Fruit fly (Drosophila melanogaster): Measurements from ENCODE around the gene CG32547.
A peak's percentile ranks its signal among the peaks of the same experiment; 100 is the strongest.

CG32547 gene

dm6 chrX:18483261-18484218 lies 4.3 kb upstream of the CG32547 start, which contains the start of gene Hayan (continued):
- TF ChIP-seq CG6854 (GFP tag; optimal IDR thresholded peaks at IDR 0.05) (peak; percentile 88), CG15336 (GFP tag; IDR thresholded peaks at IDR 0.05) (peak; percentile 33; the same call in 1 of the 2 replicates), CG6276 (GFP tag; optimal IDR thresholded peaks at IDR 0.05) (peak; percentile 51), CG3032 (tag; optimal IDR thresholded peaks at IDR 0.05) (peak; percentile 20), Met (GFP tag; optimal IDR thresholded peaks at IDR 0.05) (no peak), CG8119 (GFP tag; IDR thresholded peaks at IDR 0.05) (peak; percentile 41; the same call in 1 of the 3 replicates), Sox15 (GFP tag; optimal IDR thresholded peaks at IDR 0.05) (no peak), CG10631 (GFP tag; optimal IDR thresholded peaks at IDR 0.05) (no peak), CG10669 (GFP tag; optimal IDR thresholded peaks at IDR 0.05) (peak; percentile 16), Lpt (GFP tag; optimal IDR thresholded peaks at IDR 0.05) (peak; percentile 50), CG7368 (GFP tag; optimal IDR thresholded peaks at IDR 0.05) (no peak), Ets96B (tag; optimal IDR thresholded peaks at IDR 0.05) (peak; percentile 24), Hr38 (GFP tag; optimal IDR thresholded peaks at IDR 0.05) (no peak), Smox (GFP tag; optimal IDR thresholded peaks at IDR 0.05) (peak; percentile 17), ss (GFP tag; optimal IDR thresholded peaks at IDR 0.05) (peak; percentile 56 to 75)

- TF ChIP-seq achi (GFP tag; optimal IDR thresholded peaks at IDR 0.05) (no peak), Hr38 (GFP tag; optimal IDR thresholded peaks at IDR 0.05) (no peak), fd59A (GFP tag; optimal IDR thresholded peaks at IDR 0.05) (no peak), CG16779 (tag; optimal IDR thresholded peaks at IDR 0.05) (no peak), ss (GFP tag; optimal IDR thresholded peaks at IDR 0.05) (no peak), esn (GFP tag; optimal IDR thresholded peaks at IDR 0.05) (no peak), Smox (GFP tag; optimal IDR thresholded peaks at IDR 0.05) (no peak), CG6808 (GFP tag; optimal IDR thresholded peaks at IDR 0.05) (no peak)
These were observed 3.2 kb upstream of the CG32547 start for dm6 chrX:18482537-18482936.

- no peak for TF ChIP-seq dsx (GFP tag; optimal IDR thresholded peaks at IDR 0.05; ENCODE audit: poor library complexity, severe bottlenecking)
- no peak for TF ChIP-seq topi (GFP tag; optimal IDR thresholded peaks at IDR 0.05)
- no peak for TF ChIP-seq CG31627 (GFP tag; optimal IDR thresholded peaks at IDR 0.05)
- no peak for TF ChIP-seq Eip75B (GFP tag; optimal IDR thresholded peaks at IDR 0.05)
- TF ChIP-seq CG10669 (GFP tag; optimal IDR thresholded peaks at IDR 0.05): no peak
- TF ChIP-seq CG3919 (GFP tag; optimal IDR thresholded peaks at IDR 0.05): no peak
- no peak for TF ChIP-seq Lpt (GFP tag; optimal IDR thresholded peaks at IDR 0.05)
- TF ChIP-seq fkh (GFP tag; optimal IDR thresholded peaks at IDR 0.05): no peak
- no peak for TF ChIP-seq Sox102F (GFP tag; optimal IDR thresholded peaks at IDR 0.05)
- no peak for TF ChIP-seq CG8319 (GFP tag; optimal IDR thresholded peaks at IDR 0.05)
- no peak for TF ChIP-seq cyc (GFP tag; optimal IDR thresholded peaks at IDR 0.05)
- TF ChIP-seq CG6276 (GFP tag; optimal IDR thresholded peaks at IDR 0.05): no peak
- TF ChIP-seq CG8632 (GFP tag; optimal IDR thresholded peaks at IDR 0.05): no peak
- no peak for TF ChIP-seq dac (GFP tag; optimal IDR thresholded peaks at IDR 0.05)
- TF ChIP-seq CG6808 (GFP tag; optimal IDR thresholded peaks at IDR 0.05): no peak
- TF ChIP-seq CG8119 (GFP tag; IDR thresholded peaks at IDR 0.05): no peak
These were observed 11.4 kb downstream of the CG32547 start for dm6 chrX:18467881-18468280.

- no peak for TF ChIP-seq cyc (GFP tag; optimal IDR thresholded peaks at IDR 0.05)
- TF ChIP-seq svp (GFP tag): no peak
- TF ChIP-seq CG32006 (GFP tag; optimal IDR thresholded peaks at IDR 0.05): no peak
- no peak for TF ChIP-seq Ets21C (GFP tag; optimal IDR thresholded peaks at IDR 0.05)
- TF ChIP-seq CG15336 (GFP tag; IDR thresholded peaks at IDR 0.05): no peak
- TF ChIP-seq Eip75B (GFP tag; optimal IDR thresholded peaks at IDR 0.05): no peak
- TF ChIP-seq CG16779 (tag; optimal IDR thresholded peaks at IDR 0.05): no peak
- TF ChIP-seq ss (GFP tag; optimal IDR thresholded peaks at IDR 0.05): no peak
- TF ChIP-seq Lpt (GFP tag; optimal IDR thresholded peaks at IDR 0.05): no peak
- TF ChIP-seq CG34406 (GFP tag; optimal IDR thresholded peaks at IDR 0.05): no peak
- no peak for TF ChIP-seq net (GFP tag; optimal IDR thresholded peaks at IDR 0.05)
- no peak for TF ChIP-seq CG4318 (GFP tag; optimal IDR thresholded peaks at IDR 0.05)
- no peak for TF ChIP-seq CG8632 (GFP tag; optimal IDR thresholded peaks at IDR 0.05)
- TF ChIP-seq CG6792 (GFP tag; optimal IDR thresholded peaks at IDR 0.05): no peak
- no peak for TF ChIP-seq CG10631 (GFP tag; optimal IDR thresholded peaks at IDR 0.05)
- TF ChIP-seq Eip78C (GFP tag): no peak
- TF ChIP-seq CG7368 (GFP tag; optimal IDR thresholded peaks at IDR 0.05): no peak
- TF ChIP-seq CG6808 (GFP tag; optimal IDR thresholded peaks at IDR 0.05): no peak
- no peak for TF ChIP-seq dsx (GFP tag; optimal IDR thresholded peaks at IDR 0.05; ENCODE audit: poor library complexity, severe bottlenecking)
- no peak for TF ChIP-seq CG9139 (GFP tag; optimal IDR thresholded peaks at IDR 0.05)
These were observed 19.0 kb downstream of the CG32547 start, which contains the start of gene CG43843 for dm6 chrX:18460318-18460717. Gene CG43843, minus strand, starts transcription at chrX:18460418.

Data from whole organism, prepupa.